Worm (Caenorhabditis elegans) whole organism, L3 larva: ENCODE data around the gene srh-127.
A peak's percentile ranks its signal among the peaks of the same experiment; 100 is the strongest.

Source experiments
- R02D3.7 ChIP-seq: fragments of 150-350 bp; optimal IDR thresholded peaks from 2 replicates; lab custom pipeline; 2014; ENCODE audit warnings: missing biosample characterization, missing genetic modification characterization
- ZK546.5 ChIP-seq: sonication (generic microtip); optimal IDR thresholded peaks from 2 replicates; lab custom pipeline; 2017; ENCODE audit warnings: missing biosample characterization, missing genetic modification characterization
- ama-1 ChIP-seq: fragments of 150-350 bp; optimal IDR thresholded peaks from 2 replicates; lab custom pipeline; 2018
- ceh-16 ChIP-seq: sonication (generic microtip); optimal IDR thresholded peaks from 2 replicates; lab custom pipeline; 2017; ENCODE audit warnings: missing biosample characterization, missing genetic modification characterization
- ceh-28 ChIP-seq: fragments of 150-350 bp; optimal IDR thresholded peaks from 2 replicates; lab custom pipeline; 2014; ENCODE audit warnings: missing biosample characterization, missing genetic modification reagents, missing genetic modification characterization
- ceh-82 ChIP-seq: fragments of 150-350 bp; optimal IDR thresholded peaks from 2 replicates; lab custom pipeline; 2014; ENCODE audit warnings: missing biosample characterization, missing genetic modification characterization
- ceh-9 ChIP-seq: sonication (generic microtip); optimal IDR thresholded peaks from 2 replicates; lab custom pipeline; 2018; ENCODE audit warnings: missing biosample characterization, missing genetic modification characterization
- daf-12 ChIP-seq: fragments of 150-350 bp; optimal IDR thresholded peaks from 2 replicates; lab custom pipeline; 2014; ENCODE audit warnings: missing biosample characterization, missing genetic modification reagents, missing genetic modification characterization
- elt-2 ChIP-seq: sonication (generic microtip); optimal IDR thresholded peaks from 2 replicates; lab custom pipeline; 2016; ENCODE audit warnings: missing genetic modification reagents, mild to moderate bottlenecking, missing genetic modification characterization, missing compliant biosample characterization
- elt-3 ChIP-seq, 3 experiments: fragments of 150-350 bp in 1 of 3; sonication (generic microtip) in 2 of 3; optimal IDR thresholded peaks; 2 replicates in 2 of 3; 4 replicates in 1 of 3; lab custom pipeline; 2014 to 2017; ENCODE audit warnings: missing biosample characterization in 3 of 3, missing genetic modification characterization in 3 of 3
- eor-1 ChIP-seq, 2 experiments: fragments of 150-350 bp; optimal IDR thresholded peaks; 2 replicates each; lab custom pipeline; 2014 to 2018; ENCODE audit warnings: missing biosample characterization in 2 of 2, missing genetic modification characterization in 2 of 2
- fkh-2 ChIP-seq: fragments of 150-350 bp; optimal IDR thresholded peaks from 2 replicates; lab custom pipeline; 2014; ENCODE audit warnings: missing biosample characterization, missing genetic modification reagents, missing genetic modification characterization
- fos-1 ChIP-seq: fragments of 150-350 bp; optimal IDR thresholded peaks from 2 replicates; lab custom pipeline; 2014; ENCODE audit warnings: missing biosample characterization, missing genetic modification characterization
- hmg-11 ChIP-seq: sonication (generic microtip); optimal IDR thresholded peaks from 2 replicates; lab custom pipeline; 2016; ENCODE audit warnings: missing genetic modification characterization, missing compliant biosample characterization
- jun-1 ChIP-seq: fragments of 150-350 bp; optimal IDR thresholded peaks from 2 replicates; lab custom pipeline; 2014; ENCODE audit warnings: missing biosample characterization, missing genetic modification reagents, missing genetic modification characterization
- lin-39 ChIP-seq: fragments of 150-350 bp; optimal IDR thresholded peaks from 2 replicates; lab custom pipeline; 2018; ENCODE audit warnings: missing biosample characterization, missing genetic modification reagents, missing genetic modification characterization
- lsy-12 ChIP-seq: sonication (generic microtip); optimal IDR thresholded peaks from 2 replicates; lab custom pipeline; 2016; ENCODE audit warnings: mild to moderate bottlenecking, missing genetic modification characterization, missing compliant biosample characterization
- mdl-1 ChIP-seq: fragments of 150-350 bp; optimal IDR thresholded peaks from 2 replicates; lab custom pipeline; 2014; ENCODE audit warnings: missing biosample characterization, missing genetic modification characterization
- mml-1 ChIP-seq: fragments of 150-350 bp; sonication (generic microtip); optimal IDR thresholded peaks from 3 replicates; lab custom pipeline; 2014; ENCODE audit warnings: missing biosample characterization, missing genetic modification characterization
- nhr-23 ChIP-seq: fragments of 150-350 bp; optimal IDR thresholded peaks from 2 replicates; lab custom pipeline; 2014; ENCODE audit warnings: missing biosample characterization, missing genetic modification reagents, missing genetic modification characterization
- nhr-237 ChIP-seq: fragments of 150-350 bp; optimal IDR thresholded peaks from 2 replicates; lab custom pipeline; 2014; ENCODE audit warnings: missing biosample characterization, missing genetic modification characterization
- nhr-25 ChIP-seq: sonication (generic microtip); optimal IDR thresholded peaks from 2 replicates; lab custom pipeline; 2017; ENCODE audit warnings: missing biosample characterization, missing genetic modification characterization
- nhr-28 ChIP-seq: fragments of 150-350 bp; optimal IDR thresholded peaks from 2 replicates; lab custom pipeline; 2014; ENCODE audit warnings: missing biosample characterization, missing genetic modification characterization
- nhr-43 ChIP-seq: sonication (generic microtip); optimal IDR thresholded peaks from 2 replicates; lab custom pipeline; 2016; ENCODE audit warnings: mild to moderate bottlenecking, missing genetic modification characterization, missing compliant biosample characterization; ENCODE audit not compliant: poor library complexity, severe bottlenecking
- nhr-76 ChIP-seq: fragments of 150-350 bp; sonication (generic microtip); optimal IDR thresholded peaks from 5 replicates; lab custom pipeline; 2014; ENCODE audit warnings: missing biosample characterization, missing genetic modification characterization
- pqm-1 ChIP-seq: fragments of 150-350 bp; optimal IDR thresholded peaks from 2 replicates; lab custom pipeline; 2017; ENCODE audit warnings: missing biosample characterization, missing genetic modification characterization, inconsistent platforms
- sea-2 ChIP-seq: fragments of 150-350 bp; sonication (generic microtip); optimal IDR thresholded peaks from 4 replicates; lab custom pipeline; 2014; ENCODE audit warnings: missing biosample characterization, missing genetic modification reagents, missing genetic modification characterization
- skn-1 ChIP-seq: fragments of 150-350 bp; optimal IDR thresholded peaks from 2 replicates; lab custom pipeline; 2014; ENCODE audit warnings: missing biosample characterization, missing genetic modification characterization
- snpc-4 ChIP-seq: fragments of 150-350 bp; optimal IDR thresholded peaks from 2 replicates; lab custom pipeline; 2014; ENCODE audit warnings: missing biosample characterization, missing genetic modification characterization
- tbx-2 ChIP-seq: sonication (generic microtip); optimal IDR thresholded peaks from 2 replicates; lab custom pipeline; 2016; ENCODE audit warnings: mild to moderate bottlenecking, missing genetic modification characterization, missing compliant biosample characterization
- unc-62 ChIP-seq: fragments of 150-350 bp; sonication (generic microtip); optimal IDR thresholded peaks from 4 replicates; lab custom pipeline; 2014; ENCODE audit warnings: missing biosample characterization, missing genetic modification reagents, missing genetic modification characterization
- zag-1 ChIP-seq: fragments of 150-350 bp; optimal IDR thresholded peaks from 2 replicates; lab custom pipeline; 2014; ENCODE audit warnings: missing biosample characterization, missing genetic modification characterization
- ztf-4 ChIP-seq: fragments of 150-350 bp; optimal IDR thresholded peaks from 2 replicates; lab custom pipeline; 2014; ENCODE audit warnings: missing biosample characterization, missing genetic modification characterization

The srh-127 gene

ce11 chrV:2876188-2876831 lies 16.8 kb upstream of the srh-127 start:
- TF ChIP-seq R02D3.7 (tag; lab: Kevin White, UChicago) = no peak
- TF ChIP-seq nhr-28 = no peak
- TF ChIP-seq skn-1 = no peak
- TF ChIP-seq nhr-43 (tag; lab: Kevin White, UChicago) = no peak
- no peak for TF ChIP-seq daf-12 (tag; lab: Kevin White, UChicago)
- TF ChIP-seq lsy-12 = no peak
- no peak for TF ChIP-seq hmg-11
- TF ChIP-seq unc-62 (GFP tag; lab: Kevin White, UChicago) = no peak
- TF ChIP-seq ceh-9 (tag; lab: Kevin White, UChicago) = no peak
- TF ChIP-seq tbx-2 (tag; lab: Kevin White, UChicago) = no peak
- TF ChIP-seq fkh-2 (tag; lab: Kevin White, UChicago) = no peak
- TF ChIP-seq eor-1 (tag; optimal IDR thresholded peaks at IDR 0.05; lab: Kevin White, UChicago) = no peak
- no peak for TF ChIP-seq nhr-76 (tag; lab: Kevin White, UChicago)
- TF ChIP-seq ztf-4 (tag; lab: Kevin White, UChicago) = no peak
- no peak for TF ChIP-seq snpc-4

ce11 chrV:2877509-2877908 lies 15.6 kb upstream of the srh-127 start, which contains the start of gene F37B4.10:
TSS of gene F37B4.10 (minus strand) at chrV:2877609.
- TF ChIP-seq elt-2 = peak; percentile 8
- TF ChIP-seq mdl-1 (tag; lab: Kevin White, UChicago) = no peak

ce11 chrV:2879801-2880200 lies 13.3 kb upstream of the srh-127 start, which contains the start of gene str-39:
TSS of gene str-39 (minus strand) at chrV:2879901.
- TF ChIP-seq ceh-28 (tag; lab: Kevin White, UChicago) = no peak
- no peak for TF ChIP-seq sea-2 (GFP tag; lab: Kevin White, UChicago)
- no peak for TF ChIP-seq eor-1 (tag; optimal IDR thresholded peaks at IDR 0.05; lab: Kevin White, UChicago)
- TF ChIP-seq mdl-1 (tag; lab: Kevin White, UChicago) = no peak
- no peak for TF ChIP-seq skn-1
- TF ChIP-seq fos-1 (tag; lab: Kevin White, UChicago) = no peak
- TF ChIP-seq nhr-25 = no peak
- no peak for TF ChIP-seq unc-62 (GFP tag; lab: Kevin White, UChicago)
- no peak for TF ChIP-seq ZK546.5 (tag; lab: Kevin White, UChicago)
- no peak for TF ChIP-seq nhr-23
- TF ChIP-seq tbx-2 (tag; lab: Kevin White, UChicago) = no peak
- TF ChIP-seq elt-2 = no peak
- TF ChIP-seq ceh-9 (tag; lab: Kevin White, UChicago) = no peak
- TF ChIP-seq daf-12 (tag; lab: Kevin White, UChicago) = no peak
- no peak for TF ChIP-seq lin-39 (tag; lab: Kevin White, UChicago)
- no peak for TF ChIP-seq ama-1
- TF ChIP-seq elt-3 (tag; optimal IDR thresholded peaks at IDR 0.05; lab: Kevin White, UChicago) = no peak
- no peak for TF ChIP-seq ztf-4 (tag; lab: Kevin White, UChicago)
- TF ChIP-seq nhr-43 (tag; lab: Kevin White, UChicago) = no peak

- TF ChIP-seq jun-1 (tag; lab: Kevin White, UChicago) (peak; percentile 59), pqm-1 (tag; lab: Kevin White, UChicago) (peak; percentile 49), zag-1 (tag; lab: Kevin White, UChicago) (no peak), elt-2 (peak; percentile 84)
Observed at ce11 chrV:2880356-2880755, 12.7 kb upstream of the srh-127 start.

ce11 chrV:2881016-2881415 lies 12.1 kb upstream of the srh-127 start, which contains the start of gene ifc-1:
TSS of gene ifc-1 (plus strand) at chrV:2881393.
- TF ChIP-seq elt-2 = peak; percentile 57
- TF ChIP-seq nhr-237 (tag; lab: Kevin White, UChicago) = no peak

- no peak for TF ChIP-seq jun-1 (tag; lab: Kevin White, UChicago)
- no peak for TF ChIP-seq fos-1 (tag; lab: Kevin White, UChicago)
- TF ChIP-seq nhr-237 (tag; lab: Kevin White, UChicago) = no peak
- TF ChIP-seq lin-39 (tag; lab: Kevin White, UChicago) = no peak
- TF ChIP-seq snpc-4 = no peak
- TF ChIP-seq pqm-1 (tag; lab: Kevin White, UChicago) = peak; percentile 10
- no peak for TF ChIP-seq ceh-28 (tag; lab: Kevin White, UChicago)
- no peak for TF ChIP-seq ceh-16 (tag; lab: Kevin White, UChicago)
- TF ChIP-seq ZK546.5 (tag; lab: Kevin White, UChicago) = no peak
- no peak for TF ChIP-seq R02D3.7 (tag; lab: Kevin White, UChicago)
- TF ChIP-seq ceh-82 (tag; lab: Kevin White, UChicago) = no peak
- TF ChIP-seq unc-62 (GFP tag; lab: Kevin White, UChicago) = no peak
- no peak for TF ChIP-seq mml-1
- TF ChIP-seq elt-2 = peak; percentile 40
- TF ChIP-seq, all 47 proteins: peak for 2
Observed at ce11 chrV:2881565-2881964, 11.5 kb upstream of the srh-127 start.
